Fruit fly (Drosophila melanogaster) whole organism, embryonic: ENCODE results near the gene CG16789.

ENCODE experiments used
- Atf3 ChIP-seq: fragments of 200-800 bp; sonication (Bioruptor generic); optimal IDR thresholded peaks from 3 replicates; lab custom pipeline; 2016; ENCODE audit warnings: missing biosample characterization, missing genetic modification characterization
- Bdp1 ChIP-seq: fragments of 200-800 bp; sonication (Bioruptor generic); optimal IDR thresholded peaks from 3 replicates; lab custom pipeline; 2016; ENCODE audit warnings: missing biosample characterization, missing genetic modification characterization
- CG11560 ChIP-seq: fragments of 200-800 bp; sonication (Bioruptor generic); IDR thresholded peaks from 3 replicates; pipeline ENCODE4 v1.3.6; 2022; ENCODE audit warnings: missing biosample characterization, missing genetic modification characterization
- CG11695 ChIP-seq: fragments of 200-800 bp; sonication (Bioruptor generic); IDR thresholded peaks from 3 replicates; pipeline ENCODE4 v1.3.6; 2022; ENCODE audit warnings: missing biosample characterization, missing genetic modification characterization
- CG11723 ChIP-seq: fragments of 200-800 bp; sonication (Bioruptor generic); optimal IDR thresholded peaks from 2 replicates; lab custom pipeline; 2017; ENCODE audit warnings: missing biosample characterization, mild to moderate bottlenecking, missing genetic modification characterization
- CG12219 ChIP-seq: fragments of 200-800 bp; sonication (Bioruptor generic); optimal IDR thresholded peaks from 3 replicates; lab custom pipeline; 2018; ENCODE audit warnings: missing biosample characterization, mild to moderate bottlenecking, missing genetic modification characterization
- CG12236 ChIP-seq: fragments of 200-800 bp; sonication (Bioruptor generic); optimal IDR thresholded peaks from 2 replicates; lab custom pipeline; 2016; ENCODE audit warnings: missing biosample characterization, missing genetic modification characterization
- CG14014 ChIP-seq: fragments of 200-800 bp; sonication (Bioruptor generic); IDR thresholded peaks from 2 replicates; pipeline ENCODE4 v1.3.6; 2022; ENCODE audit warnings: missing biosample characterization, missing genetic modification characterization
- CG14667 ChIP-seq: fragments of 200-800 bp; sonication (Bioruptor generic); IDR thresholded peaks from 2 replicates; pipeline ENCODE4 v1.3.6; 2022; ENCODE audit warnings: missing biosample characterization, missing genetic modification characterization
- CG14860 ChIP-seq: fragments of 200-800 bp; sonication (Bioruptor generic); IDR thresholded peaks from 3 replicates; pipeline ENCODE4 v1.3.6; 2022; ENCODE audit warnings: missing biosample characterization, missing genetic modification characterization; ENCODE audit not compliant: partially characterized antibody
- CG15514 ChIP-seq: fragments of 200-800 bp; sonication (Bioruptor generic); optimal IDR thresholded peaks from 3 replicates; lab custom pipeline; 2017; ENCODE audit warnings: missing biosample characterization, missing genetic modification characterization, mild to moderate bottlenecking, moderate library complexity, missing genetic modification reagents
- CG15696 ChIP-seq: fragments of 200-800 bp; sonication (Bioruptor generic); optimal IDR thresholded peaks from 2 replicates; lab custom pipeline; 2019; ENCODE audit warnings: missing biosample characterization, mild to moderate bottlenecking, missing genetic modification characterization, moderate library complexity
- CG17612 ChIP-seq: fragments of 200-800 bp; sonication (Bioruptor generic); IDR thresholded peaks from 2 replicates; pipeline ENCODE4 v1.3.6; 2022; ENCODE audit warnings: missing biosample characterization, missing genetic modification characterization
- CG1832 ChIP-seq: fragments of 200-800 bp; sonication (Bioruptor generic); optimal IDR thresholded peaks from 2 replicates; lab custom pipeline; 2017; ENCODE audit warnings: missing biosample characterization, mild to moderate bottlenecking, missing genetic modification characterization, inconsistent platforms
- CG18764 ChIP-seq: fragments of 200-800 bp; sonication (Bioruptor generic); optimal IDR thresholded peaks from 3 replicates; lab custom pipeline; 2016; ENCODE audit warnings: missing biosample characterization, missing genetic modification characterization
- CG2202 ChIP-seq: fragments of 200-800 bp; sonication (Bioruptor generic); optimal IDR thresholded peaks from 2 replicates; lab custom pipeline; 2018; ENCODE audit warnings: missing biosample characterization, mild to moderate bottlenecking, missing genetic modification characterization
- CG2678 ChIP-seq: fragments of 200-800 bp; sonication (Bioruptor generic); optimal IDR thresholded peaks from 3 replicates; lab custom pipeline; 2019; ENCODE audit warnings: missing biosample characterization, mild to moderate bottlenecking, missing genetic modification characterization, moderate library complexity
- CG4730 ChIP-seq: fragments of 200-800 bp; sonication (Bioruptor generic); IDR thresholded peaks from 2 replicates; pipeline ENCODE4 v1.3.6; 2022; ENCODE audit warnings: missing biosample characterization, missing genetic modification characterization
- CG5245 ChIP-seq: fragments of 200-800 bp; sonication (Bioruptor generic); optimal IDR thresholded peaks from 3 replicates; lab custom pipeline; 2016; ENCODE audit warnings: missing biosample characterization, missing genetic modification characterization
- CG7357 ChIP-seq: fragments of 200-800 bp; sonication (Bioruptor generic); IDR thresholded peaks from 3 replicates; pipeline ENCODE4 v1.3.6; 2022; ENCODE audit warnings: missing biosample characterization, missing genetic modification characterization
- CG7372 ChIP-seq: fragments of 200-800 bp; sonication (Bioruptor generic); IDR thresholded peaks from 2 replicates; pipeline ENCODE4 v1.3.6; 2022; ENCODE audit warnings: missing biosample characterization, missing genetic modification characterization
- Camta ChIP-seq: fragments of 200-800 bp; sonication (Bioruptor generic); optimal IDR thresholded peaks from 2 replicates; lab custom pipeline; 2016; ENCODE audit warnings: missing biosample characterization, missing genetic modification characterization
- Dad ChIP-seq: fragments of 200-800 bp; sonication (Bioruptor generic); optimal IDR thresholded peaks from 3 replicates; lab custom pipeline; 2016; ENCODE audit warnings: missing biosample characterization, missing genetic modification characterization
- E2f1 ChIP-seq: fragments of 200-800 bp; sonication (Bioruptor generic); IDR thresholded peaks from 2 replicates; pipeline ENCODE4 v1.3.6; 2022; ENCODE audit warnings: missing biosample characterization, missing genetic modification characterization
- Gsc ChIP-seq: fragments of 200-800 bp; sonication (Bioruptor generic); IDR thresholded peaks from 2 replicates; pipeline ENCODE4 v1.3.6; 2022; ENCODE audit warnings: missing biosample characterization, missing genetic modification characterization
- Hmr ChIP-seq: fragments of 200-800 bp; sonication (Bioruptor generic); optimal IDR thresholded peaks from 3 replicates; lab custom pipeline; 2017; ENCODE audit warnings: mild to moderate bottlenecking, missing biosample characterization, missing genetic modification reagents, missing genetic modification characterization
- Kr ChIP-seq: fragments of 200-800 bp; sonication (Bioruptor generic); optimal IDR thresholded peaks from 2 replicates; lab custom pipeline; 2017; ENCODE audit warnings: missing biosample characterization, mild to moderate bottlenecking, missing genetic modification characterization
- Med ChIP-seq: fragments of 200-800 bp; sonication (Bioruptor generic); peaks from one replicate; lab custom pipeline; 2016; ENCODE audit warnings: missing biosample characterization, missing genetic modification characterization, mild to moderate bottlenecking, inconsistent platforms, moderate library complexity
- Nf-YC ChIP-seq: fragments of 200-800 bp; optimal IDR thresholded peaks from 3 replicates; lab custom pipeline; 2019; ENCODE audit warnings: missing biosample characterization, mild to moderate bottlenecking, missing genetic modification characterization, moderate library complexity
- Trl ChIP-seq, 3 experiments: fragments of >200 bp in 2 of 3; fragments of 200-800 bp in 1 of 3; sonication (Bioruptor generic) in 1 of 3; optimal IDR thresholded peaks; 2 replicates in 1 of 3; 3 replicates in 2 of 3; lab custom pipeline; 2016 to 2017; ENCODE audit warnings: missing biosample characterization in 1 of 3, missing genetic modification characterization in 1 of 3
- Vsx1 ChIP-seq: fragments of 200-800 bp; sonication (Bioruptor generic); optimal IDR thresholded peaks from 2 replicates; lab custom pipeline; 2017; ENCODE audit warnings: missing biosample characterization, mild to moderate bottlenecking, missing genetic modification characterization, missing genetic modification reagents
- ab ChIP-seq: fragments of 200-800 bp; sonication (Bioruptor generic); optimal IDR thresholded peaks from 2 replicates; lab custom pipeline; 2016; ENCODE audit warnings: missing biosample characterization, missing genetic modification characterization
- dati ChIP-seq: fragments of 200-800 bp; sonication (Bioruptor generic); IDR thresholded peaks from 2 replicates; pipeline ENCODE4 v1.3.6; 2022; ENCODE audit warnings: missing biosample characterization, missing genetic modification characterization
- fru ChIP-seq: fragments of >200 bp; optimal IDR thresholded peaks from 2 replicates; lab custom pipeline; 2017
- ftz-f1 ChIP-seq: fragments of 200-800 bp; sonication (Bioruptor generic); optimal IDR thresholded peaks from 2 replicates; lab custom pipeline; 2016; ENCODE audit warnings: missing biosample characterization, missing genetic modification characterization
- grau ChIP-seq: fragments of 200-800 bp; optimal IDR thresholded peaks from 3 replicates; lab custom pipeline; 2019; ENCODE audit warnings: missing biosample characterization, mild to moderate bottlenecking, missing genetic modification characterization, moderate library complexity
- h ChIP-seq: fragments of >200 bp; optimal IDR thresholded peaks from 2 replicates; lab custom pipeline; 2017
- hbn ChIP-seq: fragments of 200-800 bp; sonication (Bioruptor generic); IDR thresholded peaks from 2 replicates; pipeline ENCODE4 v1.3.6; 2022; ENCODE audit warnings: missing biosample characterization, missing genetic modification characterization; ENCODE audit not compliant: partially characterized antibody
- knrl ChIP-seq: fragments of 200-800 bp; sonication (Bioruptor generic); IDR thresholded peaks from 3 replicates; pipeline ENCODE4 v1.3.6; 2022; ENCODE audit warnings: missing biosample characterization, missing genetic modification characterization; ENCODE audit not compliant: partially characterized antibody
- maf-S ChIP-seq: fragments of 200-800 bp; sonication (Bioruptor generic); optimal IDR thresholded peaks from 2 replicates; lab custom pipeline; 2016; ENCODE audit warnings: missing biosample characterization, missing genetic modification characterization
- mirr ChIP-seq: fragments of 200-800 bp; sonication (Bioruptor generic); optimal IDR thresholded peaks from 3 replicates; lab custom pipeline; 2018; ENCODE audit warnings: missing biosample characterization, mild to moderate bottlenecking, missing genetic modification characterization
- p53 ChIP-seq: fragments of 200-800 bp; sonication (Bioruptor generic); optimal IDR thresholded peaks from 2 replicates; lab custom pipeline; 2016; ENCODE audit warnings: missing biosample characterization, missing genetic modification characterization
- pan ChIP-seq, 4 experiments: fragments of >200 bp in 3 of 4; fragments of 200-800 bp in 1 of 4; sonication (Bioruptor generic) in 1 of 4; optimal IDR thresholded peaks in 3 of 4; IDR thresholded peaks in 1 of 4; 2 replicates each; pipeline versions ENCODE4 v1.3.6 to Lab custom; 2017 to 2022; ENCODE audit warnings: missing biosample characterization in 2 of 4, missing genetic modification characterization in 2 of 4, mixed read lengths in 1 of 4
- prd ChIP-seq, 3 experiments: fragments of >200 bp in 2 of 3; fragments of 200-800 bp in 1 of 3; sonication (Bioruptor generic) in 1 of 3; optimal IDR thresholded peaks in 2 of 3; IDR thresholded peaks in 1 of 3; 2 replicates in 2 of 3; 3 replicates in 1 of 3; pipeline versions ENCODE4 v1.3.6 to Lab custom; 2017 to 2022; ENCODE audit warnings: missing biosample characterization in 1 of 3, missing genetic modification characterization in 1 of 3
- pros ChIP-seq: fragments of 200-800 bp; sonication (Bioruptor generic); optimal IDR thresholded peaks from 3 replicates; lab custom pipeline; 2019; ENCODE audit warnings: missing biosample characterization, mild to moderate bottlenecking, missing genetic modification characterization, moderate library complexity
- pum ChIP-seq: fragments of 200-800 bp; sonication (Bioruptor generic); optimal IDR thresholded peaks from 2 replicates; lab custom pipeline; 2016; ENCODE audit warnings: missing biosample characterization, missing genetic modification characterization
- sc ChIP-seq, 3 experiments: fragments of >200 bp in 2 of 3; fragments of 200-800 bp in 1 of 3; sonication (Bioruptor generic) in 1 of 3; optimal IDR thresholded peaks; 2 replicates in 2 of 3; 3 replicates in 1 of 3; lab custom pipeline; 2017; ENCODE audit warnings: mild to moderate bottlenecking in 1 of 3, missing biosample characterization in 1 of 3, missing genetic modification characterization in 1 of 3, missing genetic modification reagents in 1 of 3
- tio ChIP-seq: fragments of 200-800 bp; sonication (Bioruptor generic); optimal IDR thresholded peaks from 2 replicates; lab custom pipeline; 2017; ENCODE audit warnings: missing biosample characterization, missing genetic modification characterization, inconsistent platforms
- twi ChIP-seq: fragments of 200-800 bp; optimal IDR thresholded peaks from 2 replicates; lab custom pipeline; 2019; ENCODE audit warnings: missing biosample characterization, mild to moderate bottlenecking, missing genetic modification characterization, moderate library complexity
- wdn ChIP-seq: fragments of 200-800 bp; sonication (Bioruptor generic); IDR thresholded peaks from 2 replicates; pipeline ENCODE4 v1.3.6; 2022; ENCODE audit warnings: missing biosample characterization, missing genetic modification characterization

The CG16789 gene

DNA sequence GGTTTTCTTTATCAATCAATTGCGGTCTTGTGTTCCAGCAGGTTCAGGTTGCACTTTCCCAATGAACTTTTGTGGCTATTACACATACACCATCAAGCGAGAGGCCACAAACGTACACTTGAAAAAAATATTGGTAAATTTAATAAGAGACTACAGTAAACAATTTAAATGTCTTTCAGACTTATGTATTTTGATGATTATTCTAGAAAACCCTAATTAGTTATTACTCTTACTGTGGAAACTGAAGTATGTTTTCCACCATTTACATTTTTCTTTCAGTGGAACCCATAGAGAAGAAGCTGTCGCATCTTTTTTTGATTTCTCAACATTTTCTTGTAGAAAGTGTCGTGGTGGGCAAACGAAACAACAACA, 31.9 kb upstream of the CG16789 start (continued):
- TF ChIP-seq Dad (GFP tag; lab: Kevin White, UChicago) (peak; percentile 87), Med (GFP tag; lab: Kevin White, UChicago) (peak; percentile 98), Bdp1 (GFP tag; lab: Kevin White, UChicago) (peak; percentile 77), CG4730 (peak; percentile 86), pum (GFP tag; lab: Kevin White, UChicago) (peak; percentile 94), mirr (GFP tag; lab: Kevin White, UChicago) (no peak), Kr (no peak), dati (GFP tag; lab: Robert Waterston, UW) (peak; percentile 80), Nf-YC (tag; lab: Kevin White, UChicago) (peak; percentile 59), CG14014 (GFP tag; lab: Robert Waterston, UW) (peak; percentile 90), CG17612 (GFP tag; lab: Robert Waterston, UW) (peak; percentile 75), CG2678 (tag; lab: Kevin White, UChicago) (peak; percentile 96), ab (peak; percentile 50), sc (optimal IDR thresholded peaks at IDR 0.05; lab: Kevin White, UChicago) (no peak), sc (GFP tag; optimal IDR thresholded peaks at IDR 0.05; lab: Kevin White, UChicago) (peak; percentile 92), CG7372 (GFP tag; lab: Robert Waterston, UW) (peak; percentile 87), Camta (GFP tag; lab: Kevin White, UChicago) (peak; percentile 93), ftz-f1 (GFP tag; lab: Kevin White, UChicago) (no peak), CG7357 (GFP tag; lab: Robert Waterston, UW) (peak; percentile 82), CG5245 (peak; percentile 92), maf-S (GFP tag; lab: Kevin White, UChicago) (peak; percentile 81), CG12219 (GFP tag; lab: Kevin White, UChicago) (peak; percentile 91), fru (no peak), pan (optimal IDR thresholded peaks at IDR 0.05; lab: Kevin White, UChicago) (no peak), pan (GFP tag; optimal IDR thresholded peaks at IDR 0.05 in 1 of 2, IDR thresholded peaks at IDR 0.05 in 1 of 2) (peak in 1 of 2 experiments; percentile 93), CG14667 (GFP tag; lab: Robert Waterston, UW) (peak; percentile 88), grau (tag; lab: Kevin White, UChicago) (peak; percentile 91), hbn (GFP tag; lab: Robert Waterston, UW) (no peak), twi (tag; lab: Kevin White, UChicago) (peak; percentile 83), CG2202 (tag; lab: Kevin White, UChicago) (peak; percentile 87), CG14860 (no peak), Atf3 (peak; percentile 94), tio (peak; percentile 93), CG15514 (GFP tag; lab: Kevin White, UChicago) (peak; percentile 50), Hmr (GFP tag; lab: Kevin White, UChicago) (peak; percentile 85), knrl (GFP tag; lab: Robert Waterston, UW) (no peak), Vsx1 (GFP tag; lab: Kevin White, UChicago) (peak; percentile 72), pros (peak; percentile 22), Trl (optimal IDR thresholded peaks at IDR 0.05; lab: Kevin White, UChicago) (no peak), Trl (GFP tag; optimal IDR thresholded peaks at IDR 0.05; lab: Kevin White, UChicago) (peak; percentile 88), CG12236 (GFP tag; lab: Kevin White, UChicago) (peak; percentile 76), CG11695 (GFP tag; lab: Robert Waterston, UW) (peak; percentile 90), CG15696 (tag; lab: Kevin White, UChicago) (peak; percentile 54), CG11560 (tag; lab: Robert Waterston, UW) (no peak), wdn (GFP tag; lab: Robert Waterston, UW) (peak; percentile 84), prd (optimal IDR thresholded peaks at IDR 0.05; lab: Kevin White, UChicago) (no peak), prd (GFP tag; IDR thresholded peaks at IDR 0.05; lab: Robert Waterston, UW) (peak; percentile 93), CG18764 (GFP tag; lab: Kevin White, UChicago) (peak; percentile 88), p53 (peak; percentile 31), Gsc (GFP tag; lab: Robert Waterston, UW) (no peak; the same call in 1 of the 2 replicates), CG1832 (GFP tag; lab: Kevin White, UChicago) (no peak), h (no peak), CG11723 (peak; percentile 89), E2f1 (peak; percentile 91)
